Worm (Caenorhabditis elegans) whole organism, midembryonic: ENCODE results near the gene lst-4.

Source experiments
- T22C8.4 ChIP-seq: fragments of 200-800 bp; sonication (Bioruptor generic); IDR thresholded peaks from 2 replicates; pipeline ENCODE4 v1.3.6; 2022; ENCODE audit warnings: missing genetic modification characterization, missing compliant biosample characterization
- cog-1 ChIP-seq: sonication (generic microtip); optimal IDR thresholded peaks from 2 replicates; lab custom pipeline; 2016; ENCODE audit warnings: missing genetic modification characterization, missing compliant biosample characterization
- flt-1 ChIP-seq: fragments of 200-800 bp; sonication (Bioruptor generic); IDR thresholded peaks from 2 replicates; pipeline ENCODE4 v1.3.6; 2022; ENCODE audit warnings: missing genetic modification characterization, missing compliant biosample characterization
- klf-2 ChIP-seq: fragments of 200-800 bp; sonication (Bioruptor generic); conservative IDR thresholded peaks from 2 replicates; pipeline ENCODE4 v1.3.6; 2022; ENCODE audit warnings: missing genetic modification reagents, missing genetic modification characterization, missing compliant biosample characterization
- med-1 ChIP-seq: sonication (generic microtip); optimal IDR thresholded peaks from 2 replicates; lab custom pipeline; 2017; ENCODE audit warnings: missing genetic modification characterization, mild to moderate bottlenecking, missing compliant biosample characterization, antibody characterized with exemption, missing genetic modification reagents; ENCODE audit not compliant: insufficient read depth
- ref-1 ChIP-seq: fragments of 200-800 bp; sonication (Bioruptor generic); conservative IDR thresholded peaks from 2 replicates; pipeline ENCODE4 v1.3.6; 2022; ENCODE audit warnings: missing genetic modification reagents, missing genetic modification characterization, missing compliant biosample characterization
- tab-1 ChIP-seq: fragments of 200-800 bp; sonication (Bioruptor generic); IDR thresholded peaks from 2 replicates; pipeline ENCODE4 v1.3.6; 2022; ENCODE audit warnings: missing genetic modification characterization, missing compliant biosample characterization
- ztf-23 ChIP-seq: fragments of 200-800 bp; sonication (Bioruptor generic); IDR thresholded peaks from 2 replicates; pipeline ENCODE4 v1.3.6; 2022; ENCODE audit warnings: missing genetic modification reagents, missing genetic modification characterization, missing compliant biosample characterization
- ztf-29 ChIP-seq: fragments of 200-800 bp; sonication (Bioruptor generic); IDR thresholded peaks from 2 replicates; pipeline ENCODE4 v1.3.6; 2022; ENCODE audit warnings: missing genetic modification reagents, missing genetic modification characterization, missing compliant biosample characterization

lst-4 gene

ce11 chrIV:14069760-14070159, at the start of gene lst-4:
lst-4 (minus strand) TSS chrIV:14069860.
- no peak for TF ChIP-seq ztf-23 (GFP tag; lab: Robert Waterston, UW)
- no peak for TF ChIP-seq ztf-29 (GFP tag; lab: Robert Waterston, UW)

- TF ChIP-seq T22C8.4 (GFP tag; lab: Robert Waterston, UW) (no peak), ztf-23 (GFP tag; lab: Robert Waterston, UW) (no peak), klf-2 (no peak), tab-1 (GFP tag; lab: Robert Waterston, UW) (no peak), med-1 (GFP tag; lab: Kevin White, UChicago) (no peak), ref-1 (GFP tag; lab: Robert Waterston, UW) (no peak), ztf-29 (GFP tag; lab: Robert Waterston, UW) (no peak), cog-1 (tag; lab: Kevin White, UChicago) (no peak), flt-1 (GFP tag; lab: Robert Waterston, UW) (no peak)
Observed at ce11 chrIV:14119327-14119726, 49.7 kb upstream of the lst-4 start.

ce11 chrIV:14115556-14115955, 45.9 kb upstream of the lst-4 start:
- TF ChIP-seq med-1 (GFP tag; lab: Kevin White, UChicago) (no peak), T22C8.4 (GFP tag; lab: Robert Waterston, UW) (no peak), klf-2 (no peak), ref-1 (GFP tag; lab: Robert Waterston, UW) (no peak), ztf-29 (GFP tag; lab: Robert Waterston, UW) (no peak), cog-1 (tag; lab: Kevin White, UChicago) (no peak), ztf-23 (GFP tag; lab: Robert Waterston, UW) (no peak), tab-1 (GFP tag; lab: Robert Waterston, UW) (no peak), flt-1 (GFP tag; lab: Robert Waterston, UW) (no peak)

- TF ChIP-seq ztf-23 (GFP tag; lab: Robert Waterston, UW), result no peak
- TF ChIP-seq ref-1 (GFP tag; lab: Robert Waterston, UW), result no peak
- no peak for TF ChIP-seq ztf-29 (GFP tag; lab: Robert Waterston, UW)
- no peak for TF ChIP-seq flt-1 (GFP tag; lab: Robert Waterston, UW)
- TF ChIP-seq cog-1 (tag; lab: Kevin White, UChicago), result no peak
- TF ChIP-seq tab-1 (GFP tag; lab: Robert Waterston, UW), result no peak
- no peak for TF ChIP-seq med-1 (GFP tag; lab: Kevin White, UChicago)
- no peak for TF ChIP-seq T22C8.4 (GFP tag; lab: Robert Waterston, UW)
- no peak for TF ChIP-seq klf-2
Observed at ce11 chrIV:14115045-14115444, 45.4 kb upstream of the lst-4 start.

ce11 chrIV:14114357-14114756, 44.7 kb upstream of the lst-4 start:
- TF ChIP-seq flt-1 (GFP tag; lab: Robert Waterston, UW) (no peak), tab-1 (GFP tag; lab: Robert Waterston, UW) (no peak), ztf-23 (GFP tag; lab: Robert Waterston, UW) (no peak), T22C8.4 (GFP tag; lab: Robert Waterston, UW) (no peak), med-1 (GFP tag; lab: Kevin White, UChicago) (no peak), cog-1 (tag; lab: Kevin White, UChicago) (no peak), klf-2 (no peak), ztf-29 (GFP tag; lab: Robert Waterston, UW) (no peak), ref-1 (GFP tag; lab: Robert Waterston, UW) (no peak)

- no peak for TF ChIP-seq flt-1 (GFP tag; lab: Robert Waterston, UW)
- no peak for TF ChIP-seq cog-1 (tag; lab: Kevin White, UChicago)
- no peak for TF ChIP-seq T22C8.4 (GFP tag; lab: Robert Waterston, UW)
- no peak for TF ChIP-seq med-1 (GFP tag; lab: Kevin White, UChicago)
- TF ChIP-seq ztf-29 (GFP tag; lab: Robert Waterston, UW), result no peak
- TF ChIP-seq tab-1 (GFP tag; lab: Robert Waterston, UW), result no peak
- no peak for TF ChIP-seq klf-2
- no peak for TF ChIP-seq ref-1 (GFP tag; lab: Robert Waterston, UW)
- no peak for TF ChIP-seq ztf-23 (GFP tag; lab: Robert Waterston, UW)
Observed at ce11 chrIV:14113621-14114020, 44.0 kb upstream of the lst-4 start.

- TF ChIP-seq cog-1 (tag; lab: Kevin White, UChicago) (no peak), flt-1 (GFP tag; lab: Robert Waterston, UW) (no peak), klf-2 (no peak), T22C8.4 (GFP tag; lab: Robert Waterston, UW) (no peak), ref-1 (GFP tag; lab: Robert Waterston, UW) (no peak), med-1 (GFP tag; lab: Kevin White, UChicago) (no peak), tab-1 (GFP tag; lab: Robert Waterston, UW) (no peak), ztf-23 (GFP tag; lab: Robert Waterston, UW) (no peak), ztf-29 (GFP tag; lab: Robert Waterston, UW) (no peak)
Observed at ce11 chrIV:14107647-14108046, 38.0 kb upstream of the lst-4 start.

ce11 chrIV:14106274-14106673, 36.6 kb upstream of the lst-4 start, which contains the start of gene ins-34:
ins-34 (plus strand) TSS chrIV:14106574.
- TF ChIP-seq klf-2, result no peak
- TF ChIP-seq ref-1 (GFP tag; lab: Robert Waterston, UW), result no peak
- TF ChIP-seq flt-1 (GFP tag; lab: Robert Waterston, UW), result no peak

- TF ChIP-seq klf-2 (no peak), ztf-23 (GFP tag; lab: Robert Waterston, UW) (no peak), ztf-29 (GFP tag; lab: Robert Waterston, UW) (no peak), med-1 (GFP tag; lab: Kevin White, UChicago) (no peak), ref-1 (GFP tag; lab: Robert Waterston, UW) (no peak), tab-1 (GFP tag; lab: Robert Waterston, UW) (no peak), flt-1 (GFP tag; lab: Robert Waterston, UW) (no peak), cog-1 (tag; lab: Kevin White, UChicago) (no peak), T22C8.4 (GFP tag; lab: Robert Waterston, UW) (no peak)
Observed at ce11 chrIV:14104745-14105144, 35.1 kb upstream of the lst-4 start.
